Fruit fly (Drosophila melanogaster) whole organism, wandering third instar larva: ENCODE measurements around the gene CG32195.

Source experiments
- Abd-B ChIP-seq: fragments of >200 bp; optimal IDR thresholded peaks from 2 replicates; lab custom pipeline; 2017; ENCODE audit warnings: missing biosample characterization, missing genetic modification characterization
- CrebA ChIP-seq: fragments of 200-800 bp; sonication (Bioruptor generic); optimal IDR thresholded peaks from 2 replicates; lab custom pipeline; 2016; ENCODE audit warnings: missing biosample characterization, mild to moderate bottlenecking, missing genetic modification characterization, borderline replicate concordance
- Dfd ChIP-seq: fragments of >200 bp; optimal IDR thresholded peaks from 2 replicates; lab custom pipeline; 2017; ENCODE audit warnings: missing biosample characterization, missing genetic modification characterization
- Dif ChIP-seq: fragments of 200-275, 200-300 bp; sonication (Bioruptor generic); optimal IDR thresholded peaks from 2 replicates; lab custom pipeline; 2018; ENCODE audit warnings: missing biosample characterization, missing genetic modification characterization; ENCODE audit not compliant: partially characterized antibody
- Hr78 ChIP-seq: fragments of >200 bp; optimal IDR thresholded peaks from 2 replicates; lab custom pipeline; 2017; ENCODE audit warnings: missing biosample characterization, missing genetic modification characterization
- Jra ChIP-seq: sonication (Bioruptor generic); optimal IDR thresholded peaks from 2 replicates; lab custom pipeline; 2016; ENCODE audit warnings: missing biosample characterization, missing genetic modification characterization
- Myc ChIP-seq: fragments of >200 bp; optimal IDR thresholded peaks from 2 replicates; lab custom pipeline; 2017
- OdsH ChIP-seq: fragments of 200-800 bp; sonication (Bioruptor generic); optimal IDR thresholded peaks from 2 replicates; lab custom pipeline; 2016; ENCODE audit warnings: missing biosample characterization, mild to moderate bottlenecking, missing genetic modification characterization
- Sp1 ChIP-seq: fragments of 200-800 bp; sonication (Bioruptor generic); optimal IDR thresholded peaks from 3 replicates; lab custom pipeline; 2019; ENCODE audit warnings: missing biosample characterization, mild to moderate bottlenecking, missing genetic modification characterization, moderate library complexity
- Vsx2 ChIP-seq: fragments of 200-300, 225-300 bp; sonication (Bioruptor generic); optimal IDR thresholded peaks from 2 replicates; lab custom pipeline; 2018; ENCODE audit warnings: missing biosample characterization, missing genetic modification characterization; ENCODE audit not compliant: partially characterized antibody
- br ChIP-seq: fragments of 200-800 bp; sonication (Bioruptor generic); optimal IDR thresholded peaks from 2 replicates; lab custom pipeline; 2016; ENCODE audit warnings: missing biosample characterization, missing genetic modification characterization
- brk ChIP-seq: fragments of 200-800 bp; sonication (Bioruptor generic); optimal IDR thresholded peaks from 2 replicates; lab custom pipeline; 2016; ENCODE audit warnings: missing biosample characterization, mild to moderate bottlenecking, missing genetic modification characterization
- dl ChIP-seq, 2 experiments: fragments of 175-275, 200-275 bp in 1 of 2; fragments of 200-275 bp in 1 of 2; sonication (Bioruptor generic); optimal IDR thresholded peaks; lab custom pipeline; 2018; ENCODE audit warnings: mild to moderate bottlenecking in 2 of 2, missing biosample characterization in 2 of 2, missing genetic modification characterization in 2 of 2, moderate library complexity in 2 of 2; ENCODE audit not compliant: partially characterized antibody in 2 of 2, insufficient read depth in 1 of 2
- dmrt93B ChIP-seq: fragments of 200-800 bp; sonication (Bioruptor generic); optimal IDR thresholded peaks from 2 replicates; lab custom pipeline; 2018; ENCODE audit warnings: missing biosample characterization, mild to moderate bottlenecking, missing genetic modification characterization
- dsf ChIP-seq: sonication (Bioruptor generic); optimal IDR thresholded peaks from 2 replicates; lab custom pipeline; 2016; ENCODE audit warnings: missing biosample characterization, missing genetic modification characterization, borderline replicate concordance
- fru ChIP-seq: fragments of 200-800 bp; sonication (Bioruptor generic); optimal IDR thresholded peaks from 3 replicates; lab custom pipeline; 2016; ENCODE audit warnings: missing biosample characterization, mild to moderate bottlenecking, missing genetic modification characterization
- jim ChIP-seq: fragments of 175-275, 200-325 bp; sonication (Bioruptor generic); optimal IDR thresholded peaks from 2 replicates; lab custom pipeline; 2016; ENCODE audit warnings: missing biosample characterization, mild to moderate bottlenecking, missing genetic modification characterization
- pan ChIP-seq: fragments of >200 bp; optimal IDR thresholded peaks from 2 replicates; lab custom pipeline; 2017
- psq ChIP-seq: fragments of 200-800 bp; sonication (Bioruptor generic); optimal IDR thresholded peaks from 3 replicates; lab custom pipeline; 2017; ENCODE audit warnings: missing biosample characterization, mild to moderate bottlenecking, missing genetic modification characterization, moderate library complexity
- rgr ChIP-seq: fragments of 200-800 bp; sonication (Bioruptor generic); optimal IDR thresholded peaks from 3 replicates; lab custom pipeline; 2016; ENCODE audit warnings: missing biosample characterization, mild to moderate bottlenecking, missing genetic modification characterization
- sage ChIP-seq: fragments of 200-800 bp; sonication (Bioruptor generic); optimal IDR thresholded peaks from 2 replicates; lab custom pipeline; 2016; ENCODE audit warnings: missing biosample characterization, mild to moderate bottlenecking, missing genetic modification characterization
- woc ChIP-seq: sonication (Bioruptor generic); optimal IDR thresholded peaks from 2 replicates; lab custom pipeline; 2016; ENCODE audit warnings: missing biosample characterization, mild to moderate bottlenecking, missing genetic modification characterization

Gene CG32195

dm6 chr3L:18163127-18163526, 50.4 kb downstream of the CG32195 start:
- TF ChIP-seq rgr (GFP tag; lab: Kevin White, UChicago) (no peak), jim (GFP tag; lab: Kevin White, UChicago) (no peak), fru (GFP tag; lab: Kevin White, UChicago) (no peak), brk (GFP tag; lab: Kevin White, UChicago) (no peak), dmrt93B (no peak), br (GFP tag; lab: Kevin White, UChicago) (no peak), CrebA (GFP tag; lab: Kevin White, UChicago) (no peak), Hr78 (GFP tag; lab: Kevin White, UChicago) (no peak), sage (GFP tag; lab: Kevin White, UChicago) (no peak), Jra (GFP tag; lab: Kevin White, UChicago) (no peak), OdsH (no peak), dsf (GFP tag; lab: Kevin White, UChicago) (no peak), Abd-B (GFP tag; lab: Kevin White, UChicago) (no peak), woc (GFP tag; lab: Kevin White, UChicago) (no peak)

DNA sequence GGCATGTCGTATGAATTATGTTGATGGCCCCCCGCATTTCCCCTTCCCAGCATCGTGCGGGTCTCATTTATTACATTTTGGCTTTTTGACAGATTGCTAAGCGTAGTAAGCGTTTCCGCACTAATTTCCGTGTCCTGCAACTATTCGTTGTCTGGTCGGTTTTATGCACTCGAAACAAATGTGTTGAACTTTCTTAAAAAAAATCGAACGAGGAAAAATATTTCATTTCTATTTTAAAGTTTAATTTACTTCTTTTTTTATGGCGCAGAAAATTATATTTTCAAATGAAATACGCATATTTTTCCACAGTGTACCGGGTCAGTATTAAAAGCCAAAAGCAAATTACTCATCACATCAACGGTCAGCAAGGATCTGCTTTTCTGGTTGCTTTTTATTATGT, 52.0 kb downstream of the CG32195 start:
- no peak for TF ChIP-seq pan
- TF ChIP-seq dl (GFP tag; optimal IDR thresholded peaks at IDR 0.05; lab: Kevin White, UChicago; ENCODE audit: insufficient read depth in 1 of 2, partially characterized antibody in 2 of 2), result no peak
- TF ChIP-seq psq, result no peak
- TF ChIP-seq Vsx2 (GFP tag; lab: Kevin White, UChicago), result no peak
- TF ChIP-seq Sp1 (GFP tag; lab: Kevin White, UChicago), result no peak
- TF ChIP-seq Dfd, result no peak

DNA sequence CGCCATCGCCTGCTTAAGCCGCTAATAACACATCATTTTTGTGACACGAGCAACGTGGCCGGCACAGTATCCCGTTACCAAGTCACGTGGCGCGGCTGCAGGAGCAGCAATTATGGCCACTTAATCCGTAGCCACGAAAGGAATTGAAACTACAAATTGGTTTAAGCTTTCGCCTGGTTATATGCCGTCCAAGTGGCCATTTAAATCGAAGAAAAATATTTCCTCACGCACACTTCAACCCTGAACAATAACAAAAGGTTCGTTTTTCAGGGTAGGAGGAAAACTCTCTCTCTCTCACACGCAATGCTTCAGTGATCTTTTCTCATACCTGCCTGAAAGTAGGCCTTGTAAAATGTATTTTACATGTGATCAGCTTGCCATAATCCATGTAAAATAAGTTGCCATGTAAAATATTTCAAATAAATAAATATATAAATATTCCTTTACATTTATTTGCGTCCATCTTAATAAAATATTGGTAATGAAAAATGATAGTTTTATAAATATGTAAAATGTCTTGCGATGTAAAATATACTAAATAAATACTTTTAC, 54.3 kb downstream of the CG32195 start:
- TF ChIP-seq Abd-B (GFP tag; lab: Kevin White, UChicago) (no peak), Myc (lab: Kevin White, UChicago) (peak; percentile 60), Dif (GFP tag; lab: Kevin White, UChicago) (peak; percentile 1)
